Worm (Caenorhabditis elegans) whole organism, L2 larva: ENCODE data around the gene cnk-1.

Source experiments
- ceh-82 ChIP-seq: fragments of 150-350 bp; optimal IDR thresholded peaks from 2 replicates; lab custom pipeline; 2014; ENCODE audit warnings: missing biosample characterization, missing genetic modification characterization
- ztf-11 ChIP-seq: sonication (generic microtip); optimal IDR thresholded peaks from 2 replicates; lab custom pipeline; 2017; ENCODE audit warnings: missing biosample characterization, missing genetic modification characterization

DNA sequence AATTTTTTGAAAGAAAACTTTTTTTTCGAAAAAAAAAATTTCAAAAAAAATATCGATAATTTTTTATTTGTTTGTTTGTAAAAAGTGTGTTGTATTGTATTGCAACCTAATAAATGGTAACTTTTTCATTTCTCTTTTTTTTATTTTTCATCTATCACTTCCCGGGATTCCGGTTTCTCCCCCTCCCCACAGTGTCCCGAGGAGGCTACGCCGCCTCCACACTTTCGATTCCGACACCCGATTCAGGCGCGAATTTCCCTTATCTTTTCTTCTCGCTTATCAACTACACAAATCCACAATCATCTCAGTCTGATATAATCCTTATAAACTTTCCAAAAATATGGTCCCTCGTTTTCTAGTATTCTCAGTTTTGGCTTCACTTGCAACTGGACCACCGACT is 16.5 kb upstream of the cnk-1 start, which contains the start of gene R01H10.4:
- TF ChIP-seq ceh-82 (tag; lab: Kevin White, UChicago): no peak
- TF ChIP-seq ztf-11: no peak
